Fruit fly (Drosophila melanogaster): ENCODE data around the gene Ranbp21.

The Ranbp21 gene

dm6 chrX:19668405-19668804 is 16.3 kb upstream of the Ranbp21 start (continued):
- TF ChIP-seq CG4820 (GFP tag; optimal IDR thresholded peaks at IDR 0.05) (peak; percentile 95), CG7372 (GFP tag; IDR thresholded peaks at IDR 0.05) (peak; percentile 86), fru (optimal IDR thresholded peaks at IDR 0.05) (no peak), gce (GFP tag; IDR thresholded peaks at IDR 0.05) (peak; percentile 89), run (tag; optimal IDR thresholded peaks at IDR 0.05) (peak; percentile 84), disco-r (GFP tag; optimal IDR thresholded peaks at IDR 0.05) (peak; percentile 96), slou (GFP tag; optimal IDR thresholded peaks at IDR 0.05) (peak; percentile 90), pita (GFP tag; optimal IDR thresholded peaks at IDR 0.05) (no peak), bowl (GFP tag; IDR thresholded peaks at IDR 0.05) (peak; percentile 93), Dip2 (GFP tag; IDR thresholded peaks at IDR 0.05) (peak; percentile 45; the same call in 1 of the 2 replicates), slp2 (GFP tag; optimal IDR thresholded peaks at IDR 0.05) (peak; percentile 90), psq (GFP tag; optimal IDR thresholded peaks at IDR 0.05) (peak; percentile 80), oc (tag; optimal IDR thresholded peaks at IDR 0.05) (peak; percentile 97), CG17359 (tag; optimal IDR thresholded peaks at IDR 0.05) (peak; percentile 93), CG8944 (GFP tag; optimal IDR thresholded peaks at IDR 0.05) (peak; percentile 98), Gsc (GFP tag; IDR thresholded peaks at IDR 0.05) (peak; percentile 86), abd-A (tag; optimal IDR thresholded peaks at IDR 0.05) (no peak), CG34376 (GFP tag; optimal IDR thresholded peaks at IDR 0.05) (peak; percentile 93), CG17912 (GFP tag; optimal IDR thresholded peaks at IDR 0.05) (peak; percentile 96), gro (GFP tag; optimal IDR thresholded peaks at IDR 0.05) (peak; percentile 97), CG1792 (GFP tag; optimal IDR thresholded peaks at IDR 0.05) (peak; percentile 95), row (GFP tag; IDR thresholded peaks at IDR 0.05) (peak; percentile 98), amos (GFP tag; IDR thresholded peaks at IDR 0.05; ENCODE audit: partially characterized antibody) (no peak), crol (GFP tag; IDR thresholded peaks at IDR 0.05) (peak; percentile 72), CG7786 (GFP tag; optimal IDR thresholded peaks at IDR 0.05) (peak; percentile 98), sens (GFP tag) (peak; percentile 100), chm (GFP tag; IDR thresholded peaks at IDR 0.05) (peak; percentile 98), CG31365 (tag; optimal IDR thresholded peaks at IDR 0.05) (peak; percentile 78), Dfd (GFP tag; optimal IDR thresholded peaks at IDR 0.05) (no peak), sima (GFP tag; optimal IDR thresholded peaks at IDR 0.05) (peak; percentile 75), CG11398 (GFP tag; optimal IDR thresholded peaks at IDR 0.05) (peak; percentile 97), CG6689 (GFP tag; IDR thresholded peaks at IDR 0.05) (peak; percentile 94), inv (GFP tag; IDR thresholded peaks at IDR 0.05; ENCODE audit: partially characterized antibody) (no peak), CG17829 (tag; optimal IDR thresholded peaks at IDR 0.05) (peak; percentile 94), CG2712 (tag; optimal IDR thresholded peaks at IDR 0.05) (peak; percentile 95), CG16815 (GFP tag; optimal IDR thresholded peaks at IDR 0.05) (peak; percentile 98), ranshi (GFP tag; IDR thresholded peaks at IDR 0.05) (peak; percentile 94), Optix (GFP tag; IDR thresholded peaks at IDR 0.05) (peak; percentile 97), Spps (tag; optimal IDR thresholded peaks at IDR 0.05) (peak; percentile 94), rib (GFP tag; IDR thresholded peaks at IDR 0.05) (peak; percentile 87), Doc2 (GFP tag; IDR thresholded peaks at IDR 0.05) (peak; percentile 56; the same call in 1 of the 2 replicates), lola (GFP tag; optimal IDR thresholded peaks at IDR 0.05) (peak in 1 of 3 experiments; percentile 96), CG13894 (tag; optimal IDR thresholded peaks at IDR 0.05) (no peak), ro (GFP tag; IDR thresholded peaks at IDR 0.05) (peak; percentile 86), CG1602 (GFP tag; optimal IDR thresholded peaks at IDR 0.05) (peak; percentile 96), jing (GFP tag; optimal IDR thresholded peaks at IDR 0.05) (peak; percentile 93), Asciz (GFP tag; optimal IDR thresholded peaks at IDR 0.05) (peak; percentile 77), yki (optimal IDR thresholded peaks at IDR 0.05) (no peak), BEAF-32 (GFP tag; optimal IDR thresholded peaks at IDR 0.05) (peak; percentile 18), Opbp (GFP tag; IDR thresholded peaks at IDR 0.05; ENCODE audit: partially characterized antibody) (no peak), Ssrp (tag; optimal IDR thresholded peaks at IDR 0.05) (peak; percentile 95), trem (tag; optimal IDR thresholded peaks at IDR 0.05) (peak; percentile 80)

Data from whole organism, embryonic.